Fruit fly (Drosophila melanogaster) whole organism, embryonic: ENCODE data around the gene CG31600.

Source experiments
- Antp ChIP-seq: fragments of 200-800 bp; sonication (Bioruptor generic); optimal IDR thresholded peaks from 3 replicates; lab custom pipeline; 2016; ENCODE audit warnings: missing biosample characterization, missing genetic modification characterization
- Atf3 ChIP-seq: fragments of 200-800 bp; sonication (Bioruptor generic); optimal IDR thresholded peaks from 3 replicates; lab custom pipeline; 2016; ENCODE audit warnings: missing biosample characterization, missing genetic modification characterization
- C15 ChIP-seq: fragments of 200-800 bp; sonication (Bioruptor generic); IDR thresholded peaks from 3 replicates; pipeline ENCODE4 v1.3.6; 2022; ENCODE audit warnings: missing biosample characterization, missing genetic modification characterization
- CG1024 ChIP-seq: fragments of 200-800 bp; sonication (Bioruptor generic); IDR thresholded peaks from 2 replicates; pipeline ENCODE4 v1.3.6; 2022; ENCODE audit warnings: missing biosample characterization, missing genetic modification characterization
- CG11504 ChIP-seq: fragments of 200-800 bp; sonication (Bioruptor generic); optimal IDR thresholded peaks from 3 replicates; lab custom pipeline; 2019; ENCODE audit warnings: missing biosample characterization, mild to moderate bottlenecking, missing genetic modification characterization, moderate library complexity
- CG12219 ChIP-seq: fragments of 200-800 bp; sonication (Bioruptor generic); optimal IDR thresholded peaks from 3 replicates; lab custom pipeline; 2018; ENCODE audit warnings: missing biosample characterization, mild to moderate bottlenecking, missing genetic modification characterization
- CG12769 ChIP-seq: fragments of 200-800 bp; sonication (Bioruptor generic); optimal IDR thresholded peaks from 2 replicates; lab custom pipeline; 2019; ENCODE audit warnings: missing biosample characterization, mild to moderate bottlenecking, missing genetic modification characterization, moderate library complexity
- CG13287 ChIP-seq: fragments of 200-800 bp; sonication (Bioruptor generic); IDR thresholded peaks from 2 replicates; pipeline ENCODE4 v1.3.6; 2022; ENCODE audit warnings: missing biosample characterization, missing genetic modification characterization; ENCODE audit not compliant: partially characterized antibody
- CG14860 ChIP-seq: fragments of 200-800 bp; sonication (Bioruptor generic); IDR thresholded peaks from 3 replicates; pipeline ENCODE4 v1.3.6; 2022; ENCODE audit warnings: missing biosample characterization, missing genetic modification characterization; ENCODE audit not compliant: partially characterized antibody
- CG15073 ChIP-seq: fragments of 200-800 bp; sonication (Bioruptor generic); optimal IDR thresholded peaks from 2 replicates; lab custom pipeline; 2016; ENCODE audit warnings: missing biosample characterization, missing genetic modification characterization
- CG15479 ChIP-seq: fragments of 200-800 bp; sonication (Bioruptor generic); optimal IDR thresholded peaks from 3 replicates; lab custom pipeline; 2019; ENCODE audit warnings: missing biosample characterization, mild to moderate bottlenecking, missing genetic modification characterization, moderate library complexity
- CG1647 ChIP-seq: fragments of 200-800 bp; sonication (Bioruptor generic); optimal IDR thresholded peaks from 3 replicates; lab custom pipeline; 2016; ENCODE audit warnings: missing biosample characterization, missing genetic modification characterization
- CG18764 ChIP-seq: fragments of 200-800 bp; sonication (Bioruptor generic); optimal IDR thresholded peaks from 3 replicates; lab custom pipeline; 2016; ENCODE audit warnings: missing biosample characterization, missing genetic modification characterization
- CG4854 ChIP-seq: fragments of 200-800 bp; sonication (Bioruptor generic); optimal IDR thresholded peaks from 2 replicates; lab custom pipeline; 2016; ENCODE audit warnings: missing biosample characterization, missing genetic modification characterization, inconsistent platforms
- CG6813 ChIP-seq: fragments of 200-800 bp; sonication (Bioruptor generic); optimal IDR thresholded peaks from 2 replicates; lab custom pipeline; 2017; ENCODE audit warnings: missing biosample characterization, missing genetic modification characterization, mild to moderate bottlenecking, moderate library complexity, missing genetic modification reagents
- CG7963 ChIP-seq: fragments of 200-800 bp; sonication (Bioruptor generic); IDR thresholded peaks from 3 replicates; pipeline ENCODE4 v1.3.6; 2022; ENCODE audit warnings: missing biosample characterization, missing genetic modification characterization; ENCODE audit not compliant: partially characterized antibody
- CG8089 ChIP-seq: fragments of 200-800 bp; sonication (Bioruptor generic); optimal IDR thresholded peaks from 3 replicates; lab custom pipeline; 2016; ENCODE audit warnings: missing biosample characterization, missing genetic modification characterization
- CG8388 ChIP-seq: fragments of 200-800 bp; sonication (Bioruptor generic); optimal IDR thresholded peaks from 2 replicates; lab custom pipeline; 2019; ENCODE audit warnings: missing biosample characterization, mild to moderate bottlenecking, missing genetic modification characterization, moderate library complexity
- D19A ChIP-seq: fragments of 200-800 bp; optimal IDR thresholded peaks from 3 replicates; lab custom pipeline; 2019; ENCODE audit warnings: missing biosample characterization, mild to moderate bottlenecking, missing genetic modification characterization, moderate library complexity
- Ets65A ChIP-seq: fragments of 200-800 bp; sonication (Bioruptor generic); peaks from one replicate; lab custom pipeline; 2016; ENCODE audit warnings: missing biosample characterization, missing genetic modification characterization
- Hr51 ChIP-seq, 2 experiments: fragments of 200-800 bp; sonication (Bioruptor generic); optimal IDR thresholded peaks; 2 replicates in 1 of 2; 3 replicates in 1 of 2; lab custom pipeline; 2016 to 2018; ENCODE audit warnings: missing biosample characterization in 2 of 2, missing genetic modification characterization in 2 of 2, mild to moderate bottlenecking in 1 of 2, moderate library complexity in 1 of 2
- Med ChIP-seq: fragments of 200-800 bp; sonication (Bioruptor generic); peaks from one replicate; lab custom pipeline; 2016; ENCODE audit warnings: missing biosample characterization, missing genetic modification characterization, mild to moderate bottlenecking, inconsistent platforms, moderate library complexity
- Oli ChIP-seq: fragments of 200-800 bp; sonication (Bioruptor generic); optimal IDR thresholded peaks from 2 replicates; lab custom pipeline; 2018; ENCODE audit warnings: missing biosample characterization, mild to moderate bottlenecking, missing genetic modification characterization, moderate library complexity
- Spps ChIP-seq: fragments of 200-800 bp; sonication (Bioruptor generic); optimal IDR thresholded peaks from 2 replicates; lab custom pipeline; 2018; ENCODE audit warnings: missing biosample characterization, mild to moderate bottlenecking, missing genetic modification characterization
- Xrp1 ChIP-seq: fragments of 200-800 bp; sonication (Bioruptor generic); IDR thresholded peaks from 2 replicates; pipeline ENCODE4 v1.3.6; 2022; ENCODE audit warnings: missing biosample characterization, missing genetic modification characterization
- abd-A ChIP-seq: fragments of 200-800 bp; sonication (Bioruptor generic); optimal IDR thresholded peaks from 3 replicates; lab custom pipeline; 2019; ENCODE audit warnings: missing biosample characterization, mild to moderate bottlenecking, missing genetic modification characterization, moderate library complexity
- chn ChIP-seq: fragments of 200-800 bp; sonication (Bioruptor generic); optimal IDR thresholded peaks from 2 replicates; lab custom pipeline; 2016; ENCODE audit warnings: missing biosample characterization, missing genetic modification characterization
- klu ChIP-seq: fragments of 200-800 bp; sonication (Bioruptor generic); IDR thresholded peaks from 2 replicates; pipeline ENCODE4 v1.3.6; 2022; ENCODE audit warnings: missing biosample characterization, missing genetic modification characterization
- knrl ChIP-seq: fragments of 200-800 bp; sonication (Bioruptor generic); IDR thresholded peaks from 3 replicates; pipeline ENCODE4 v1.3.6; 2022; ENCODE audit warnings: missing biosample characterization, missing genetic modification characterization; ENCODE audit not compliant: partially characterized antibody
- lov ChIP-seq, 2 experiments: fragments of 200-800 bp in 1 of 2; fragments of >200 bp in 1 of 2; sonication (Bioruptor generic) in 1 of 2; IDR thresholded peaks in 1 of 2; optimal IDR thresholded peaks in 1 of 2; 2 replicates in 1 of 2; 3 replicates in 1 of 2; pipeline versions ENCODE4 v1.3.6 to Lab custom; 2017 to 2022; ENCODE audit warnings: missing biosample characterization in 1 of 2, missing genetic modification characterization in 1 of 2
- maf-S ChIP-seq: fragments of 200-800 bp; sonication (Bioruptor generic); optimal IDR thresholded peaks from 2 replicates; lab custom pipeline; 2016; ENCODE audit warnings: missing biosample characterization, missing genetic modification characterization
- peb ChIP-seq: fragments of 200-800 bp; sonication (Bioruptor generic); IDR thresholded peaks from 2 replicates; pipeline ENCODE4 v1.3.6; 2022; ENCODE audit warnings: missing biosample characterization, missing genetic modification characterization
- pros ChIP-seq: fragments of 200-800 bp; sonication (Bioruptor generic); optimal IDR thresholded peaks from 3 replicates; lab custom pipeline; 2019; ENCODE audit warnings: missing biosample characterization, mild to moderate bottlenecking, missing genetic modification characterization, moderate library complexity
- slou ChIP-seq: fragments of 200-800 bp; sonication (Bioruptor generic); optimal IDR thresholded peaks from 3 replicates; lab custom pipeline; 2016; ENCODE audit warnings: missing biosample characterization, missing genetic modification characterization
- tna ChIP-seq: fragments of 200-800 bp; sonication (Bioruptor generic); IDR thresholded peaks from 2 replicates; pipeline ENCODE4 v1.3.6; 2022; ENCODE audit warnings: missing biosample characterization, missing genetic modification characterization; ENCODE audit not compliant: partially characterized antibody
- trh ChIP-seq: fragments of 200-800 bp; sonication (Bioruptor generic); optimal IDR thresholded peaks from 2 replicates; lab custom pipeline; 2016; ENCODE audit warnings: missing biosample characterization, missing genetic modification characterization
- twi ChIP-seq: fragments of 200-800 bp; optimal IDR thresholded peaks from 2 replicates; lab custom pipeline; 2019; ENCODE audit warnings: missing biosample characterization, mild to moderate bottlenecking, missing genetic modification characterization, moderate library complexity
- zen ChIP-seq: fragments of 200-800 bp; sonication (Bioruptor generic); optimal IDR thresholded peaks from 3 replicates; lab custom pipeline; 2018; ENCODE audit warnings: missing biosample characterization, mild to moderate bottlenecking, missing genetic modification characterization, moderate library complexity

The CG31600 gene

dm6 chr2L:21877006-21877405, 38.2 kb downstream of the CG31600 start (continued):
- TF ChIP-seq CG15073 (GFP tag; lab: Kevin White, UChicago): no peak
- TF ChIP-seq D19A: no peak
- no peak for TF ChIP-seq CG7963 (GFP tag; lab: Robert Waterston, UW)
- TF ChIP-seq CG12769 (tag; lab: Kevin White, UChicago): no peak
- TF ChIP-seq knrl (GFP tag; lab: Robert Waterston, UW): no peak
- no peak for TF ChIP-seq Atf3 (GFP tag; lab: Kevin White, UChicago)
- no peak for TF ChIP-seq CG4854 (GFP tag; lab: Kevin White, UChicago)
- TF ChIP-seq Hr51 (GFP tag; optimal IDR thresholded peaks at IDR 0.05; lab: Kevin White, UChicago): no peak
- TF ChIP-seq CG18764 (GFP tag; lab: Kevin White, UChicago): no peak
- TF ChIP-seq CG8089 (GFP tag; lab: Kevin White, UChicago): no peak
- no peak for TF ChIP-seq Antp (GFP tag; lab: Kevin White, UChicago)
- no peak for TF ChIP-seq peb (GFP tag; lab: Robert Waterston, UW)
- TF ChIP-seq CG1024 (GFP tag; lab: Robert Waterston, UW): no peak
- TF ChIP-seq CG11504 (tag; lab: Kevin White, UChicago): no peak
- TF ChIP-seq C15 (GFP tag; lab: Robert Waterston, UW): no peak
- TF ChIP-seq CG14860 (GFP tag; lab: Robert Waterston, UW): no peak
- no peak for TF ChIP-seq Spps (tag; lab: Kevin White, UChicago)
- TF ChIP-seq klu (GFP tag; lab: Robert Waterston, UW): no peak
- TF ChIP-seq twi (tag; lab: Kevin White, UChicago): peak; percentile 22
- no peak for TF ChIP-seq chn (GFP tag; lab: Kevin White, UChicago)
- TF ChIP-seq CG13287 (GFP tag; lab: Robert Waterston, UW): no peak
- no peak for TF ChIP-seq slou
- peak; percentile 72 for TF ChIP-seq Ets65A (GFP tag; lab: Kevin White, UChicago)
- TF ChIP-seq Xrp1 (GFP tag; lab: Robert Waterston, UW): no peak
- TF ChIP-seq CG15479 (GFP tag; lab: Kevin White, UChicago): peak; percentile 100
- no peak for TF ChIP-seq maf-S (GFP tag; lab: Kevin White, UChicago)
- no peak for TF ChIP-seq CG1647 (GFP tag; lab: Kevin White, UChicago)
- no peak for TF ChIP-seq tna (GFP tag; lab: Robert Waterston, UW)
- no peak for TF ChIP-seq abd-A
- no peak for TF ChIP-seq CG6813 (GFP tag; lab: Kevin White, UChicago)
- peak; percentile 82 for TF ChIP-seq zen
- TF ChIP-seq, all 482 proteins: peak for 9

DNA sequence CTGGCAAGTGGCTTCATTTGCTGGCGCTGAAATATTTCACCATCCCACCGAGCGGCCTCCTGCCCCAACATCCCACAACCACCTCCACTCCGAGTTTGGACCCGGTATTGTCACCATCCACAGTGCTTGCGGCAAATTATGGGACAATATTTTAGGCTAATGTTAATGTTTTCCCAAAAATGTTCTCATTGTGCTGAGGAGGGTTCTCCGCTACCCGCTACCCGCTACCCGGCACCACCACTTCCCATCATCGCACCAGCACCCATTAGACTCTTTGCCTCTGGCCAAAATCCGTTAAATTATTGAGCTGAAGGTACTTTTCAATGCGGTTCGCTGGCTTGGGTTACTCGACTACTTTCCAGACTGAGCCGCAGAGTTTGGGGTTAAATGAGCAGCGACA, 41.5 kb downstream of the CG31600 start:
- peak; percentile 54 for TF ChIP-seq pros (GFP tag; lab: Kevin White, UChicago)
- TF ChIP-seq CG12219: no peak
- TF ChIP-seq Oli (tag; lab: Kevin White, UChicago): no peak
- TF ChIP-seq trh (GFP tag; lab: Kevin White, UChicago): no peak
- TF ChIP-seq abd-A: peak; percentile 69
- TF ChIP-seq CG8388: peak; percentile 84
- TF ChIP-seq Med: peak; percentile 52
- no peak for TF ChIP-seq lov (optimal IDR thresholded peaks at IDR 0.05; lab: Kevin White, UChicago)
- TF ChIP-seq lov (GFP tag; IDR thresholded peaks at IDR 0.05; lab: Robert Waterston, UW): 0 out of 3 replicates have a peak, but pooled peaks have one; percentile 18
